Worm (Caenorhabditis elegans) whole organism, L4/young adult: Measurements from ENCODE around the gene sra-6.

ENCODE experiments used
- W03F9.2 ChIP-seq: fragments of 150-350 bp; optimal IDR thresholded peaks from 2 replicates; lab custom pipeline; 2014; ENCODE audit warnings: missing biosample characterization, missing genetic modification characterization
- dao-5 ChIP-seq: sonication (generic microtip); optimal IDR thresholded peaks from 2 replicates; lab custom pipeline; 2016; ENCODE audit warnings: missing genotype, missing genetic modification characterization, moderate library complexity, missing compliant biosample characterization
- him-1 ChIP-seq: sonication (generic microtip); optimal IDR thresholded peaks from 2 replicates; lab custom pipeline; 2016; ENCODE audit warnings: missing genotype, missing genetic modification reagents, missing genetic modification characterization, missing compliant biosample characterization

ce11 chrII:9523539-9524224 lies 26.9 kb downstream of the sra-6 start, which contains the start of gene mex-6:
- no peak for TF ChIP-seq him-1 (tag; lab: Kevin White, UChicago)
- no peak for TF ChIP-seq dao-5 (tag; lab: Kevin White, UChicago)
- no peak for TF ChIP-seq W03F9.2 (tag; lab: Kevin White, UChicago)
